Worm (Caenorhabditis elegans) whole organism, L1 larva: Measurements from ENCODE around the gene Y42H9AR.4.
A peak's percentile ranks its signal among the peaks of the same experiment; 100 is the strongest.

Experiments used
- F16B12.6 ChIP-seq: fragments of 150-350 bp; optimal IDR thresholded peaks from 2 replicates; lab custom pipeline; 2014; ENCODE audit warnings: missing biosample characterization, missing genetic modification characterization
- aha-1 ChIP-seq: fragments of 150-350 bp; optimal IDR thresholded peaks from 2 replicates; lab custom pipeline; 2014; ENCODE audit warnings: missing biosample characterization, missing genetic modification characterization
- ama-1 ChIP-seq: fragments of 150-350 bp; optimal IDR thresholded peaks from 2 replicates; lab custom pipeline; 2014
- blmp-1 ChIP-seq: fragments of 150-350 bp; optimal IDR thresholded peaks from 2 replicates; lab custom pipeline; 2014; ENCODE audit warnings: missing biosample characterization, missing genetic modification characterization
- dpl-1 ChIP-seq, 3 experiments: fragments of 150-350 bp in 2 of 3; sonication (generic microtip) in 1 of 3; optimal IDR thresholded peaks; 2 replicates each; lab custom pipeline; 2014 to 2017; ENCODE audit warnings: missing biosample characterization in 3 of 3, missing genetic modification characterization in 3 of 3, missing genetic modification reagents in 3 of 3
- dsc-1 ChIP-seq: sonication (generic microtip); optimal IDR thresholded peaks from 2 replicates; lab custom pipeline; 2016; ENCODE audit warnings: mild to moderate bottlenecking, missing genetic modification characterization, missing compliant biosample characterization
- efl-1 ChIP-seq, 4 experiments: fragments of 150-350 bp; optimal IDR thresholded peaks in 3 of 4; peaks in 1 of 4; 1 replicate in 1 of 4; 2 replicates in 3 of 4; lab custom pipeline; 2014; ENCODE audit warnings: missing biosample characterization in 2 of 4, missing genetic modification characterization in 2 of 4, missing genetic modification reagents in 2 of 4
- fkh-10 ChIP-seq: sonication (generic microtip); optimal IDR thresholded peaks from 2 replicates; lab custom pipeline; 2017; ENCODE audit warnings: missing biosample characterization, missing genetic modification reagents, missing genetic modification characterization
- fkh-4 ChIP-seq: sonication (generic microtip); optimal IDR thresholded peaks from 2 replicates; lab custom pipeline; 2016; ENCODE audit warnings: missing compliant biosample characterization, missing genetic modification characterization, borderline replicate concordance
- fkh-8 ChIP-seq: sonication (generic microtip); optimal IDR thresholded peaks from 2 replicates; lab custom pipeline; 2016; ENCODE audit warnings: mild to moderate bottlenecking, missing genetic modification characterization, missing compliant biosample characterization
- hpl-2 ChIP-seq: fragments of 150-350 bp; optimal IDR thresholded peaks from 2 replicates; lab custom pipeline; 2014; ENCODE audit warnings: missing biosample characterization, missing genetic modification reagents, missing genetic modification characterization
- isw-1 ChIP-seq: fragments of 200-800 bp; sonication (Bioruptor generic); IDR thresholded peaks from 2 replicates; pipeline ENCODE4 v1.3.6; 2022; ENCODE audit warnings: missing genetic modification characterization, missing compliant biosample characterization
- lin-14 ChIP-seq: fragments of 200-800 bp; sonication (Bioruptor generic); optimal IDR thresholded peaks from 2 replicates; lab custom pipeline; 2018; ENCODE audit warnings: mild to moderate bottlenecking, missing genetic modification characterization, moderate library complexity, missing compliant biosample characterization
- lin-39 ChIP-seq: fragments of 150-350 bp; optimal IDR thresholded peaks from 2 replicates; lab custom pipeline; 2014; ENCODE audit warnings: missing biosample characterization, missing genetic modification reagents, missing genetic modification characterization
- mab-9 ChIP-seq: fragments of 200-800 bp; sonication (Bioruptor generic); IDR thresholded peaks from 2 replicates; pipeline ENCODE4 v1.3.6; 2022; ENCODE audit warnings: missing genetic modification reagents, missing genetic modification characterization, missing compliant biosample characterization
- mdl-1 ChIP-seq, 2 experiments: fragments of 150-350 bp; optimal IDR thresholded peaks; 2 replicates each; lab custom pipeline; 2014 to 2017; ENCODE audit warnings: missing biosample characterization in 2 of 2, missing genetic modification characterization in 2 of 2, inconsistent platforms in 1 of 2
- mef-2 ChIP-seq: fragments of 150-350 bp; optimal IDR thresholded peaks from 2 replicates; lab custom pipeline; 2014; ENCODE audit warnings: missing biosample characterization, missing genetic modification characterization
- mep-1 ChIP-seq: fragments of 150-350 bp; optimal IDR thresholded peaks from 2 replicates; lab custom pipeline; 2014; ENCODE audit warnings: missing biosample characterization, missing genetic modification characterization
- nhr-11 ChIP-seq: fragments of 150-350 bp; optimal IDR thresholded peaks from 2 replicates; lab custom pipeline; 2014; ENCODE audit warnings: missing biosample characterization, missing genetic modification characterization
- nhr-20 ChIP-seq: sonication (generic microtip); optimal IDR thresholded peaks from 2 replicates; lab custom pipeline; 2016; ENCODE audit warnings: mild to moderate bottlenecking, missing genetic modification characterization, missing compliant biosample characterization
- nhr-237 ChIP-seq: fragments of 150-350 bp; optimal IDR thresholded peaks from 2 replicates; lab custom pipeline; 2014; ENCODE audit warnings: missing biosample characterization, missing genetic modification characterization
- nhr-71 ChIP-seq: sonication (generic microtip); optimal IDR thresholded peaks from 2 replicates; lab custom pipeline; 2016; ENCODE audit warnings: mild to moderate bottlenecking, missing genetic modification characterization, moderate library complexity, missing compliant biosample characterization
- nhr-77 ChIP-seq: fragments of 150-350 bp; optimal IDR thresholded peaks from 2 replicates; lab custom pipeline; 2014; ENCODE audit warnings: missing biosample characterization, missing genetic modification characterization
- nhr-84 ChIP-seq: sonication (generic microtip); optimal IDR thresholded peaks from 2 replicates; lab custom pipeline; 2017; ENCODE audit warnings: missing biosample characterization, missing genetic modification characterization
- pax-3 ChIP-seq: fragments of 200-800 bp; sonication (Bioruptor generic); optimal IDR thresholded peaks from 2 replicates; lab custom pipeline; 2018; ENCODE audit warnings: mild to moderate bottlenecking, missing genetic modification characterization, moderate library complexity, missing compliant biosample characterization
- pqm-1 ChIP-seq: sonication (generic microtip); optimal IDR thresholded peaks from 3 replicates; lab custom pipeline; 2017; ENCODE audit warnings: missing biosample characterization, missing genetic modification characterization
- rnt-1 ChIP-seq: sonication (generic microtip); optimal IDR thresholded peaks from 2 replicates; lab custom pipeline; 2016; ENCODE audit warnings: mild to moderate bottlenecking, missing genetic modification characterization, moderate library complexity, missing compliant biosample characterization
- skn-1 ChIP-seq: fragments of 150-350 bp; optimal IDR thresholded peaks from 2 replicates; lab custom pipeline; 2014; ENCODE audit warnings: missing biosample characterization, missing genetic modification characterization
- snpc-4 ChIP-seq: fragments of 150-350 bp; optimal IDR thresholded peaks from 2 replicates; lab custom pipeline; 2014; ENCODE audit warnings: missing biosample characterization, missing genetic modification characterization
- snu-23 ChIP-seq: sonication (generic microtip); optimal IDR thresholded peaks from 2 replicates; lab custom pipeline; 2016; ENCODE audit warnings: missing genetic modification characterization, missing compliant biosample characterization
- unc-130 ChIP-seq: fragments of 150-350 bp; optimal IDR thresholded peaks from 2 replicates; lab custom pipeline; 2017; ENCODE audit warnings: missing biosample characterization, missing genetic modification characterization, inconsistent platforms

Y42H9AR.4 gene

ce11 chrIV:8076511-8076910, 35.5 kb downstream of the Y42H9AR.4 start:
- TF ChIP-seq efl-1 (optimal IDR thresholded peaks at IDR 0.05; lab: Kevin White, UChicago) (no peak), efl-1 (GFP tag; optimal IDR thresholded peaks at IDR 0.05 in 1 of 2; lab: Kevin White, UChicago) (peak in 1 of 2 experiments; percentile 54), lin-14 (GFP tag; lab: Kevin White, UChicago) (no peak), fkh-10 (GFP tag; lab: Kevin White, UChicago) (peak; percentile 62)

DNA sequence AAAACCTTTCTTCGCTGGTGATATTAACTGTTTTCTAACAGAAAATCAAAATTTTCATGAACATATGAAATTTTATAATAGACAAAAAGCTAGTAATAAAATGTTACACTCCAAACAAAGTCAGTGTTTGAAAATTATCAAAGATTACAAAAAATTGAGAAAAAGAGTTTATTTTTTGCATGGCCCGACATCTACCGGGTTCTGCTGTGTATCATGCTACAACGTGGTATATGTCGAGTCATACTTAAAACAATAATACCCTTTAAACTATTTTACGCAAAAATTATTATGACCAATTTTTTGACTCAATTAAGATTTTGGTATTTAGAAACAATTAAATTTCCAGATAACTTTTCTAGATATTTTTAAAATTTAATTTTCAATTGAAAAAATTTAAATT, 36.5 kb downstream of the Y42H9AR.4 start:
- peak; percentile 51 for TF ChIP-seq snpc-4 (tag; lab: Kevin White, UChicago)
- no peak for TF ChIP-seq mdl-1 (tag; optimal IDR thresholded peaks at IDR 0.05; lab: Kevin White, UChicago)
- TF ChIP-seq, all 84 proteins: peak for 1

- TF ChIP-seq isw-1 (GFP tag; lab: Robert Waterston, UW), result peak; percentile 52
Observed at ce11 chrIV:8073660-8074059, 38.4 kb downstream of the Y42H9AR.4 start.

ce11 chrIV:8070934-8071333, 41.1 kb downstream of the Y42H9AR.4 start:
- TF ChIP-seq snu-23 (no peak), fkh-8 (tag; lab: Kevin White, UChicago) (peak; percentile 33), mep-1 (tag; lab: Kevin White, UChicago) (no peak), hpl-2 (GFP tag; lab: Kevin White, UChicago) (no peak), lin-14 (GFP tag; lab: Kevin White, UChicago) (peak; percentile 64), fkh-10 (GFP tag; lab: Kevin White, UChicago) (peak; percentile 53)

ce11 chrIV:8070299-8070698, 41.7 kb downstream of the Y42H9AR.4 start:
- TF ChIP-seq nhr-71 (tag; lab: Kevin White, UChicago) (no peak), nhr-84 (tag; lab: Kevin White, UChicago) (no peak), nhr-237 (no peak), pqm-1 (tag; lab: Kevin White, UChicago) (no peak), mab-9 (GFP tag; lab: Robert Waterston, UW) (no peak), fkh-4 (tag; lab: Kevin White, UChicago) (no peak), lin-39 (tag; lab: Kevin White, UChicago) (no peak), nhr-77 (tag; lab: Kevin White, UChicago) (no peak), nhr-20 (no peak), dpl-1 (GFP tag; optimal IDR thresholded peaks at IDR 0.05; lab: Kevin White, UChicago) (no peak), skn-1 (tag; lab: Kevin White, UChicago) (no peak), mef-2 (no peak)

ce11 chrIV:8069104-8069503, 42.9 kb downstream of the Y42H9AR.4 start:
- peak; percentile 19 for TF ChIP-seq dsc-1 (tag; lab: Kevin White, UChicago)
- TF ChIP-seq lin-14 (GFP tag; lab: Kevin White, UChicago), result peak; percentile 23
- no peak for TF ChIP-seq F16B12.6 (tag; lab: Kevin White, UChicago)

DNA sequence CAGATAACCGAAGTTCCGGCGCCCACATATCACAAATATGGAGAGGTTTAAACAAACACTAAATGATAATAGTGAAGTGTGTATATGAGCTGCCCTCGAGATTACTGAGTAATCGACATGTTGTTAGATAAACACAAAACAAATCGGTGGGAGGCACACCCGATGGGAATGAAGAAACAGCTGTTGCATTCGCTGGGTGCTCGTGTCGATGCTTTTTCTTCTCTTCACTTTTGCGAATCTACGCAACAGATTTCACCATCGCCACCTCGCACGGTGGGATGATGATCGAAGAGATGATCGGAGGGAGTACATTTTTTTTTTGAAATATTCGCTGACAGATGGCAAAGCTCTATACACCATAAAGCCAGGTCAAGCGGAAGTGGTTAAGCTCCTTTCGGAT, 43.7 kb downstream of the Y42H9AR.4 start:
- peak; percentile 9 for TF ChIP-seq unc-130 (tag; lab: Kevin White, UChicago)
- no peak for TF ChIP-seq nhr-11
- TF ChIP-seq mdl-1 (tag; optimal IDR thresholded peaks at IDR 0.05; lab: Kevin White, UChicago), result peak in 1 of 2 experiments; percentile 24
- TF ChIP-seq blmp-1 (tag; lab: Kevin White, UChicago), result no peak
- no peak for TF ChIP-seq F16B12.6 (tag; lab: Kevin White, UChicago)
- peak; percentile 9 for TF ChIP-seq dsc-1 (tag; lab: Kevin White, UChicago)
- peak; percentile 63 for TF ChIP-seq rnt-1
- no peak for TF ChIP-seq pax-3 (tag; lab: Kevin White, UChicago)
- no peak for TF ChIP-seq aha-1 (tag; lab: Kevin White, UChicago)
- TF ChIP-seq skn-1 (tag; lab: Kevin White, UChicago), result peak; percentile 36
- TF ChIP-seq ama-1, result no peak
